Worm (Caenorhabditis elegans) whole organism, L1 larva: Measurements from ENCODE around the gene R13A1.3.

Experiments
- C34B4.2 ChIP-seq: sonication (generic microtip); optimal IDR thresholded peaks from 2 replicates; lab custom pipeline; 2017; ENCODE audit warnings: mild to moderate bottlenecking, missing genetic modification characterization, missing compliant biosample characterization
- Y116A8C.19 ChIP-seq: sonication (generic microtip); optimal IDR thresholded peaks from 2 replicates; lab custom pipeline; 2016; ENCODE audit warnings: missing compliant biosample characterization, missing genetic modification characterization, borderline replicate concordance
- alr-1 ChIP-seq: fragments of 200-800 bp; sonication (Bioruptor generic); optimal IDR thresholded peaks from 2 replicates; lab custom pipeline; 2018; ENCODE audit warnings: borderline replicate concordance, mild to moderate bottlenecking, missing genetic modification characterization, missing compliant biosample characterization
- ama-1 ChIP-seq: fragments of 150-350 bp; optimal IDR thresholded peaks from 2 replicates; lab custom pipeline; 2014
- ceh-63 ChIP-seq: fragments of 200-800 bp; sonication (Bioruptor generic); optimal IDR thresholded peaks from 2 replicates; lab custom pipeline; 2018; ENCODE audit warnings: mild to moderate bottlenecking, missing genetic modification characterization, missing compliant biosample characterization
- ceh-8 ChIP-seq: fragments of 200-800 bp; sonication (Bioruptor generic); optimal IDR thresholded peaks from 2 replicates; lab custom pipeline; 2018; ENCODE audit warnings: mild to moderate bottlenecking, missing genetic modification characterization, moderate library complexity, missing compliant biosample characterization
- ceh-82 ChIP-seq, 3 experiments: fragments of 150-350 bp in 1 of 3; sonication (generic microtip) in 2 of 3; optimal IDR thresholded peaks; 2 replicates each; lab custom pipeline; 2014 to 2017; ENCODE audit warnings: missing biosample characterization in 3 of 3, missing genetic modification characterization in 3 of 3
- ceh-88 ChIP-seq: fragments of 200-800 bp; sonication (Bioruptor generic); IDR thresholded peaks from 2 replicates; pipeline ENCODE4 v1.3.6; 2022; ENCODE audit warnings: missing genetic modification characterization, missing compliant biosample characterization
- ceh-90 ChIP-seq: sonication (generic microtip); optimal IDR thresholded peaks from 2 replicates; lab custom pipeline; 2016; ENCODE audit warnings: missing genetic modification characterization, missing compliant biosample characterization
- ces-1 ChIP-seq: fragments of 150-350 bp; optimal IDR thresholded peaks from 2 replicates; lab custom pipeline; 2014; ENCODE audit warnings: missing biosample characterization, missing genetic modification reagents, missing genetic modification characterization
- dpl-1 ChIP-seq, 3 experiments: fragments of 150-350 bp in 2 of 3; sonication (generic microtip) in 1 of 3; optimal IDR thresholded peaks; 2 replicates each; lab custom pipeline; 2014 to 2017; ENCODE audit warnings: missing biosample characterization in 3 of 3, missing genetic modification characterization in 3 of 3, missing genetic modification reagents in 3 of 3
- dsc-1 ChIP-seq: sonication (generic microtip); optimal IDR thresholded peaks from 2 replicates; lab custom pipeline; 2016; ENCODE audit warnings: mild to moderate bottlenecking, missing genetic modification characterization, missing compliant biosample characterization
- egl-13 ChIP-seq: sonication (generic microtip); optimal IDR thresholded peaks from 2 replicates; lab custom pipeline; 2016; ENCODE audit warnings: missing genotype, missing genetic modification reagents, missing genetic modification characterization, missing compliant biosample characterization
- egl-27 ChIP-seq, 2 experiments: fragments of 150-350 bp in 1 of 2; sonication (generic microtip); optimal IDR thresholded peaks; 3 replicates each; lab custom pipeline; 2017 to 2018; ENCODE audit warnings: missing biosample characterization in 2 of 2, missing genetic modification characterization in 2 of 2, missing genetic modification reagents in 2 of 2
- elt-2 ChIP-seq: sonication (generic microtip); optimal IDR thresholded peaks from 2 replicates; lab custom pipeline; 2016; ENCODE audit warnings: missing genetic modification characterization, mild to moderate bottlenecking, inconsistent platforms, missing compliant biosample characterization, missing genetic modification reagents
- fkh-10 ChIP-seq: sonication (generic microtip); optimal IDR thresholded peaks from 2 replicates; lab custom pipeline; 2017; ENCODE audit warnings: missing biosample characterization, missing genetic modification reagents, missing genetic modification characterization
- fkh-4 ChIP-seq: sonication (generic microtip); optimal IDR thresholded peaks from 2 replicates; lab custom pipeline; 2016; ENCODE audit warnings: missing compliant biosample characterization, missing genetic modification characterization, borderline replicate concordance
- fos-1 ChIP-seq: fragments of 150-350 bp; optimal IDR thresholded peaks from 2 replicates; lab custom pipeline; 2014; ENCODE audit warnings: missing biosample characterization, missing genetic modification characterization
- grh-1 ChIP-seq: fragments of 200-800 bp; sonication (Bioruptor generic); IDR thresholded peaks from 2 replicates; pipeline ENCODE4 v1.3.6; 2022; ENCODE audit warnings: missing genetic modification reagents, missing genetic modification characterization, missing compliant biosample characterization
- hlh-4 ChIP-seq: sonication (generic microtip); optimal IDR thresholded peaks from 2 replicates; lab custom pipeline; 2016; ENCODE audit warnings: mild to moderate bottlenecking, missing genetic modification characterization, missing compliant biosample characterization
- irx-1 ChIP-seq: sonication (generic microtip); optimal IDR thresholded peaks from 2 replicates; lab custom pipeline; 2016; ENCODE audit warnings: missing genetic modification characterization, missing compliant biosample characterization
- isw-1 ChIP-seq: fragments of 200-800 bp; sonication (Bioruptor generic); IDR thresholded peaks from 2 replicates; pipeline ENCODE4 v1.3.6; 2022; ENCODE audit warnings: missing genetic modification characterization, missing compliant biosample characterization
- lin-35 ChIP-seq, 2 experiments: fragments of 150-350 bp; optimal IDR thresholded peaks; 2 replicates each; lab custom pipeline; 2014; ENCODE audit warnings: missing biosample characterization in 2 of 2, missing genetic modification characterization in 2 of 2, missing genetic modification reagents in 2 of 2
- mab-9 ChIP-seq: fragments of 200-800 bp; sonication (Bioruptor generic); IDR thresholded peaks from 2 replicates; pipeline ENCODE4 v1.3.6; 2022; ENCODE audit warnings: missing genetic modification reagents, missing genetic modification characterization, missing compliant biosample characterization
- nhr-11 ChIP-seq: fragments of 150-350 bp; optimal IDR thresholded peaks from 2 replicates; lab custom pipeline; 2014; ENCODE audit warnings: missing biosample characterization, missing genetic modification characterization
- nhr-12 ChIP-seq: sonication (generic microtip); optimal IDR thresholded peaks from 2 replicates; lab custom pipeline; 2017; ENCODE audit warnings: missing biosample characterization, missing genetic modification characterization
- nhr-20 ChIP-seq: sonication (generic microtip); optimal IDR thresholded peaks from 2 replicates; lab custom pipeline; 2016; ENCODE audit warnings: mild to moderate bottlenecking, missing genetic modification characterization, missing compliant biosample characterization
- nhr-237 ChIP-seq: fragments of 150-350 bp; optimal IDR thresholded peaks from 2 replicates; lab custom pipeline; 2014; ENCODE audit warnings: missing biosample characterization, missing genetic modification characterization
- nhr-28 ChIP-seq: fragments of 150-350 bp; optimal IDR thresholded peaks from 2 replicates; lab custom pipeline; 2014; ENCODE audit warnings: missing biosample characterization, missing genetic modification characterization
- nhr-47 ChIP-seq: sonication (generic microtip); optimal IDR thresholded peaks from 2 replicates; lab custom pipeline; 2016; ENCODE audit warnings: mild to moderate bottlenecking, missing genetic modification characterization, moderate library complexity, missing compliant biosample characterization
- nhr-76 ChIP-seq: sonication (generic microtip); optimal IDR thresholded peaks from 2 replicates; lab custom pipeline; 2017; ENCODE audit warnings: missing biosample characterization, missing genetic modification characterization
- nhr-77 ChIP-seq: fragments of 150-350 bp; optimal IDR thresholded peaks from 2 replicates; lab custom pipeline; 2014; ENCODE audit warnings: missing biosample characterization, missing genetic modification characterization
- nhr-90 ChIP-seq: sonication (generic microtip); optimal IDR thresholded peaks from 2 replicates; lab custom pipeline; 2016; ENCODE audit warnings: mild to moderate bottlenecking, missing genetic modification characterization, missing compliant biosample characterization; ENCODE audit not compliant: poor library complexity
- pqm-1 ChIP-seq: sonication (generic microtip); optimal IDR thresholded peaks from 3 replicates; lab custom pipeline; 2017; ENCODE audit warnings: missing biosample characterization, missing genetic modification characterization
- rnt-1 ChIP-seq: sonication (generic microtip); optimal IDR thresholded peaks from 2 replicates; lab custom pipeline; 2016; ENCODE audit warnings: mild to moderate bottlenecking, missing genetic modification characterization, moderate library complexity, missing compliant biosample characterization
- snpc-4 ChIP-seq: fragments of 150-350 bp; optimal IDR thresholded peaks from 2 replicates; lab custom pipeline; 2014; ENCODE audit warnings: missing biosample characterization, missing genetic modification characterization
- snu-23 ChIP-seq: sonication (generic microtip); optimal IDR thresholded peaks from 2 replicates; lab custom pipeline; 2016; ENCODE audit warnings: missing genetic modification characterization, missing compliant biosample characterization
- sptf-1 ChIP-seq: fragments of 150-350 bp; optimal IDR thresholded peaks from 2 replicates; lab custom pipeline; 2014; ENCODE audit warnings: missing biosample characterization, missing genetic modification characterization
- sup-37 ChIP-seq: fragments of 200-800 bp; sonication (Bioruptor generic); optimal IDR thresholded peaks from 2 replicates; lab custom pipeline; 2018; ENCODE audit warnings: mild to moderate bottlenecking, missing genetic modification characterization, missing compliant biosample characterization
- swsn-7 ChIP-seq: sonication (generic microtip); optimal IDR thresholded peaks from 2 replicates; lab custom pipeline; 2016; ENCODE audit warnings: missing genetic modification characterization, missing compliant biosample characterization
- tbx-2 ChIP-seq: sonication (generic microtip); optimal IDR thresholded peaks from 2 replicates; lab custom pipeline; 2016; ENCODE audit warnings: missing genetic modification characterization, missing compliant biosample characterization
- unc-130 ChIP-seq: fragments of 150-350 bp; optimal IDR thresholded peaks from 2 replicates; lab custom pipeline; 2017; ENCODE audit warnings: missing biosample characterization, missing genetic modification characterization, inconsistent platforms
- unc-62 ChIP-seq: fragments of 150-350 bp; optimal IDR thresholded peaks from 2 replicates; lab custom pipeline; 2014; ENCODE audit warnings: missing biosample characterization, missing genetic modification reagents, missing genetic modification characterization
- unc-86 ChIP-seq: sonication (generic microtip); optimal IDR thresholded peaks from 2 replicates; lab custom pipeline; 2016; ENCODE audit warnings: missing genetic modification characterization, missing compliant biosample characterization
- unc-98 ChIP-seq: fragments of 200-800 bp; sonication (Bioruptor generic); IDR thresholded peaks from 2 replicates; pipeline ENCODE4 v1.3.6; 2022; ENCODE audit warnings: missing genetic modification characterization, missing compliant biosample characterization
- zip-4 ChIP-seq: fragments of 200-800 bp; sonication (Bioruptor generic); optimal IDR thresholded peaks from 2 replicates; lab custom pipeline; 2018; ENCODE audit warnings: mild to moderate bottlenecking, missing genetic modification characterization, moderate library complexity, missing compliant biosample characterization
- ztf-4 ChIP-seq: fragments of 150-350 bp; optimal IDR thresholded peaks from 2 replicates; lab custom pipeline; 2014; ENCODE audit warnings: missing biosample characterization, missing genetic modification characterization

R13A1.3 gene

ce11 chrIV:7186756-7187155, 17.0 kb upstream of the R13A1.3 start, which contains the start of gene str-249:
Gene str-249, minus strand, starts transcription at chrIV:7186856.
- TF ChIP-seq ceh-88, result no peak
- no peak for TF ChIP-seq nhr-237 (tag; lab: Kevin White, UChicago)
- no peak for TF ChIP-seq swsn-7 (tag; lab: Kevin White, UChicago)
- TF ChIP-seq C34B4.2 (tag; lab: Kevin White, UChicago), result no peak

- TF ChIP-seq snpc-4 (tag; lab: Kevin White, UChicago) (no peak), unc-130 (tag; lab: Kevin White, UChicago) (no peak), alr-1 (tag; lab: Kevin White, UChicago) (no peak), mab-9 (GFP tag; lab: Robert Waterston, UW) (no peak), unc-62 (GFP tag; lab: Kevin White, UChicago) (no peak), egl-13 (tag; lab: Kevin White, UChicago) (no peak), rnt-1 (tag; lab: Kevin White, UChicago) (no peak), isw-1 (GFP tag; lab: Robert Waterston, UW) (no peak), nhr-47 (tag; lab: Kevin White, UChicago) (no peak), ceh-63 (GFP tag; lab: Kevin White, UChicago) (no peak)
Measured at ce11 chrIV:7188030-7188429, 15.8 kb upstream of the R13A1.3 start, which contains the start of gene C42D4.13. Gene C42D4.13, minus strand, starts transcription at chrIV:7188130.

- TF ChIP-seq nhr-12 (no peak), ceh-8 (GFP tag; lab: Kevin White, UChicago) (no peak), ama-1 (lab: Kevin White, UChicago) (no peak), nhr-28 (tag; lab: Kevin White, UChicago) (no peak), rnt-1 (tag; lab: Kevin White, UChicago) (no peak), nhr-11 (tag; lab: Kevin White, UChicago) (no peak), tbx-2 (tag; lab: Kevin White, UChicago) (peak; percentile 58), zip-4 (GFP tag; lab: Kevin White, UChicago) (no peak), fkh-4 (tag; lab: Kevin White, UChicago) (no peak), unc-86 (no peak), egl-27 (tag; optimal IDR thresholded peaks at IDR 0.05; lab: Kevin White, UChicago) (no peak), nhr-20 (tag; lab: Kevin White, UChicago) (peak; percentile 84), elt-2 (tag; lab: Kevin White, UChicago) (peak; percentile 99), nhr-90 (tag; lab: Kevin White, UChicago) (peak; percentile 77), unc-98 (GFP tag; lab: Robert Waterston, UW) (no peak), sup-37 (GFP tag; lab: Kevin White, UChicago) (no peak), snu-23 (GFP tag; lab: Kevin White, UChicago) (peak; percentile 52), lin-35 (GFP tag; optimal IDR thresholded peaks at IDR 0.05; lab: Kevin White, UChicago) (peak in 1 of 2 experiments; percentile 80), grh-1 (no peak), hlh-4 (tag; lab: Kevin White, UChicago) (no peak), sptf-1 (no peak), dsc-1 (tag; lab: Kevin White, UChicago) (no peak), nhr-76 (tag; lab: Kevin White, UChicago) (no peak), Y116A8C.19 (tag; lab: Kevin White, UChicago) (no peak), fkh-10 (GFP tag; lab: Kevin White, UChicago) (peak; percentile 54), ceh-90 (tag; lab: Kevin White, UChicago) (no peak), nhr-77 (tag; lab: Kevin White, UChicago) (peak; percentile 58), ces-1 (GFP tag; lab: Kevin White, UChicago) (no peak), fos-1 (peak; percentile 6), ztf-4 (tag; lab: Kevin White, UChicago) (no peak), dpl-1 (GFP tag; optimal IDR thresholded peaks at IDR 0.05; lab: Kevin White, UChicago) (peak in 1 of 3 experiments; percentile 36), ceh-82 (tag; optimal IDR thresholded peaks at IDR 0.05; lab: Kevin White, UChicago) (no peak), swsn-7 (tag; lab: Kevin White, UChicago) (peak; percentile 2), irx-1 (no peak), pqm-1 (tag; lab: Kevin White, UChicago) (no peak)
Measured at ce11 chrIV:7188528-7189422, 15.0 kb upstream of the R13A1.3 start, which contains the start of gene srlf-7. Gene srlf-7, plus strand, starts transcription at chrIV:7189287.
